Worm (Caenorhabditis elegans) whole organism, L3 larva: ENCODE results near the gene C14A4.13.

Experiments used
- R02D3.7 ChIP-seq: fragments of 150-350 bp; optimal IDR thresholded peaks from 2 replicates; lab custom pipeline; 2014; ENCODE audit warnings: missing biosample characterization, missing genetic modification characterization
- ZK546.5 ChIP-seq: sonication (generic microtip); optimal IDR thresholded peaks from 2 replicates; lab custom pipeline; 2017; ENCODE audit warnings: missing biosample characterization, missing genetic modification characterization
- ama-1 ChIP-seq: fragments of 150-350 bp; optimal IDR thresholded peaks from 2 replicates; lab custom pipeline; 2018
- ceh-16 ChIP-seq: sonication (generic microtip); optimal IDR thresholded peaks from 2 replicates; lab custom pipeline; 2017; ENCODE audit warnings: missing biosample characterization, missing genetic modification characterization
- ceh-28 ChIP-seq: fragments of 150-350 bp; optimal IDR thresholded peaks from 2 replicates; lab custom pipeline; 2014; ENCODE audit warnings: missing biosample characterization, missing genetic modification reagents, missing genetic modification characterization
- ceh-82 ChIP-seq: fragments of 150-350 bp; optimal IDR thresholded peaks from 2 replicates; lab custom pipeline; 2014; ENCODE audit warnings: missing biosample characterization, missing genetic modification characterization
- ceh-9 ChIP-seq: sonication (generic microtip); optimal IDR thresholded peaks from 2 replicates; lab custom pipeline; 2018; ENCODE audit warnings: missing biosample characterization, missing genetic modification characterization
- daf-12 ChIP-seq: fragments of 150-350 bp; optimal IDR thresholded peaks from 2 replicates; lab custom pipeline; 2014; ENCODE audit warnings: missing biosample characterization, missing genetic modification reagents, missing genetic modification characterization
- egl-27 ChIP-seq: sonication (generic microtip); optimal IDR thresholded peaks from 4 replicates; lab custom pipeline; 2017; ENCODE audit warnings: missing biosample characterization, missing genetic modification reagents, missing genetic modification characterization
- elt-2 ChIP-seq: sonication (generic microtip); optimal IDR thresholded peaks from 2 replicates; lab custom pipeline; 2016; ENCODE audit warnings: missing genetic modification reagents, mild to moderate bottlenecking, missing genetic modification characterization, missing compliant biosample characterization
- elt-3 ChIP-seq, 3 experiments: fragments of 150-350 bp in 1 of 3; sonication (generic microtip) in 2 of 3; optimal IDR thresholded peaks; 2 replicates in 2 of 3; 4 replicates in 1 of 3; lab custom pipeline; 2014 to 2017; ENCODE audit warnings: missing biosample characterization in 3 of 3, missing genetic modification characterization in 3 of 3
- eor-1 ChIP-seq, 2 experiments: fragments of 150-350 bp; optimal IDR thresholded peaks; 2 replicates each; lab custom pipeline; 2014 to 2018; ENCODE audit warnings: missing biosample characterization in 2 of 2, missing genetic modification characterization in 2 of 2
- fkh-10 ChIP-seq: sonication (generic microtip); optimal IDR thresholded peaks from 2 replicates; lab custom pipeline; 2017; ENCODE audit warnings: missing biosample characterization, missing genetic modification reagents, missing genetic modification characterization
- fkh-2 ChIP-seq: fragments of 150-350 bp; optimal IDR thresholded peaks from 2 replicates; lab custom pipeline; 2014; ENCODE audit warnings: missing biosample characterization, missing genetic modification reagents, missing genetic modification characterization
- fos-1 ChIP-seq: fragments of 150-350 bp; optimal IDR thresholded peaks from 2 replicates; lab custom pipeline; 2014; ENCODE audit warnings: missing biosample characterization, missing genetic modification characterization
- hmg-11 ChIP-seq: sonication (generic microtip); optimal IDR thresholded peaks from 2 replicates; lab custom pipeline; 2016; ENCODE audit warnings: missing genetic modification characterization, missing compliant biosample characterization
- lin-15B ChIP-seq: fragments of 150-350 bp; optimal IDR thresholded peaks from 2 replicates; lab custom pipeline; 2014; ENCODE audit warnings: missing biosample characterization, missing genetic modification characterization
- lin-39 ChIP-seq: fragments of 150-350 bp; optimal IDR thresholded peaks from 2 replicates; lab custom pipeline; 2018; ENCODE audit warnings: missing biosample characterization, missing genetic modification reagents, missing genetic modification characterization
- lsy-12 ChIP-seq: sonication (generic microtip); optimal IDR thresholded peaks from 2 replicates; lab custom pipeline; 2016; ENCODE audit warnings: mild to moderate bottlenecking, missing genetic modification characterization, missing compliant biosample characterization
- mdl-1 ChIP-seq: fragments of 150-350 bp; optimal IDR thresholded peaks from 2 replicates; lab custom pipeline; 2014; ENCODE audit warnings: missing biosample characterization, missing genetic modification characterization
- nfya-1 ChIP-seq: sonication (generic microtip); optimal IDR thresholded peaks from 2 replicates; lab custom pipeline; 2017; ENCODE audit warnings: missing genetic modification characterization, mild to moderate bottlenecking, missing compliant biosample characterization, antibody characterized with exemption, moderate library complexity; ENCODE audit not compliant: insufficient read depth
- nhr-12 ChIP-seq: fragments of 150-350 bp; optimal IDR thresholded peaks from 2 replicates; lab custom pipeline; 2014; ENCODE audit warnings: missing biosample characterization, missing genetic modification characterization
- nhr-237 ChIP-seq: fragments of 150-350 bp; optimal IDR thresholded peaks from 2 replicates; lab custom pipeline; 2014; ENCODE audit warnings: missing biosample characterization, missing genetic modification characterization
- nhr-25 ChIP-seq: sonication (generic microtip); optimal IDR thresholded peaks from 2 replicates; lab custom pipeline; 2017; ENCODE audit warnings: missing biosample characterization, missing genetic modification characterization
- nhr-28 ChIP-seq: fragments of 150-350 bp; optimal IDR thresholded peaks from 2 replicates; lab custom pipeline; 2014; ENCODE audit warnings: missing biosample characterization, missing genetic modification characterization
- nhr-43 ChIP-seq: sonication (generic microtip); optimal IDR thresholded peaks from 2 replicates; lab custom pipeline; 2016; ENCODE audit warnings: mild to moderate bottlenecking, missing genetic modification characterization, missing compliant biosample characterization; ENCODE audit not compliant: poor library complexity, severe bottlenecking
- nhr-67 ChIP-seq: fragments of 150-350 bp; optimal IDR thresholded peaks from 2 replicates; lab custom pipeline; 2014; ENCODE audit warnings: missing biosample characterization, missing genetic modification characterization
- nhr-77 ChIP-seq: fragments of 150-350 bp; optimal IDR thresholded peaks from 2 replicates; lab custom pipeline; 2014; ENCODE audit warnings: missing biosample characterization, missing genetic modification characterization
- pha-4 ChIP-seq: fragments of 150-350 bp; optimal IDR thresholded peaks from 2 replicates; lab custom pipeline; 2014; ENCODE audit warnings: missing biosample characterization, missing genetic modification reagents, missing genetic modification characterization
- pqm-1 ChIP-seq: fragments of 150-350 bp; optimal IDR thresholded peaks from 2 replicates; lab custom pipeline; 2017; ENCODE audit warnings: missing biosample characterization, missing genetic modification characterization, inconsistent platforms
- sea-2 ChIP-seq: fragments of 150-350 bp; sonication (generic microtip); optimal IDR thresholded peaks from 4 replicates; lab custom pipeline; 2014; ENCODE audit warnings: missing biosample characterization, missing genetic modification reagents, missing genetic modification characterization
- tbx-2 ChIP-seq: sonication (generic microtip); optimal IDR thresholded peaks from 2 replicates; lab custom pipeline; 2016; ENCODE audit warnings: mild to moderate bottlenecking, missing genetic modification characterization, missing compliant biosample characterization
- unc-62 ChIP-seq: fragments of 150-350 bp; sonication (generic microtip); optimal IDR thresholded peaks from 4 replicates; lab custom pipeline; 2014; ENCODE audit warnings: missing biosample characterization, missing genetic modification reagents, missing genetic modification characterization
- zag-1 ChIP-seq: fragments of 150-350 bp; optimal IDR thresholded peaks from 2 replicates; lab custom pipeline; 2014; ENCODE audit warnings: missing biosample characterization, missing genetic modification characterization
- ztf-11 ChIP-seq: fragments of 150-350 bp; optimal IDR thresholded peaks from 2 replicates; lab custom pipeline; 2014; ENCODE audit warnings: missing biosample characterization, missing genetic modification characterization
- ztf-4 ChIP-seq: fragments of 150-350 bp; optimal IDR thresholded peaks from 2 replicates; lab custom pipeline; 2014; ENCODE audit warnings: missing biosample characterization, missing genetic modification characterization

Gene C14A4.13

DNA sequence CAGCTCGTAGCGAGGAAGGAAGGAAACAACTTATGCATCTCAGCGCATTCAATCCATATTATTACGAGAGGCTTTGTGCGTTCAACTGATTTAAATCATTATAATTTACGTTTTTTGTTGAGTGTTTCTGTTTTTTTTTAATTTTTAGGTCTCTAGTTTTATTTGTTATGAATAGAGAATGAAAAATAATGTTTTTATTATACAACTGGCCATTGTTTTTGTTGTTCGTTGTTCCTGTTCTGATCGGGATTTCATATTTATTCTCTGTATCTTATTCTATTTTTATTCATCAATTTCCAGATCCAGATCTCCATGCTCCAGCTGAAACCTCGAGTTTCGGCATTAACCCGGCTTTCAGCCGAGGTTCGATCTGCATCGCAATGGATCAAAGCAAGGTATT lies 35.9 kb upstream of the C14A4.13 start, which contains the start of gene mrps-22:
Gene mrps-22, plus strand, starts transcription at position 301 of the 400 bp plus-strand sequence.
- no peak for TF ChIP-seq sea-2 (GFP tag; lab: Kevin White, UChicago)
- TF ChIP-seq nhr-77 (tag; lab: Kevin White, UChicago) = no peak
- no peak for TF ChIP-seq fkh-2 (tag; lab: Kevin White, UChicago)
- TF ChIP-seq ZK546.5 (tag; lab: Kevin White, UChicago) = no peak
- no peak for TF ChIP-seq tbx-2 (tag; lab: Kevin White, UChicago)
- TF ChIP-seq eor-1 (tag; optimal IDR thresholded peaks at IDR 0.05; lab: Kevin White, UChicago) = no peak
- no peak for TF ChIP-seq daf-12 (tag; lab: Kevin White, UChicago)
- no peak for TF ChIP-seq ceh-16 (tag; lab: Kevin White, UChicago)
- TF ChIP-seq ceh-82 (tag; lab: Kevin White, UChicago) = no peak
- no peak for TF ChIP-seq unc-62 (GFP tag; lab: Kevin White, UChicago)

DNA sequence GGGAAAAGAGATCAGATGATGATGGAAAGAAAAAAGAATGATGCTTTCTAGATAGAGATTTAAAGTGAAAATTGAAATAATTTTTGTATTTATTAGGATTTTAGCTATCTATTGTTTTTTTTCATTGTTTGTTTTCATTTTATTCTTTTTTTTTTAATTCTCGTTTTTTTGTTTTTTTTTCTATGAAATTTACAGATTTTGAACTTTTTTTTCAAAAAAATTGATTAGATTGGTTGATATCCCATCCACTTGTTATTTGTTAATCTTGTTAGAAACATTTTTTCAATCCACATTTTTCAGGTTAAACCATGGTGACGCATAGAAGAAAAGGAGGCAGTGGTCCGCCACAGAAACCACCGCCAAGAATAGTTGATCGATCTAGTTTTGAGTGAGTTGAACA lies 34.2 kb upstream of the C14A4.13 start, which contains the start of gene algn-9:
Gene algn-9, plus strand, starts transcription at position 301 of the 400 bp plus-strand sequence.
- TF ChIP-seq nhr-28 = no peak
- TF ChIP-seq lin-39 (tag; lab: Kevin White, UChicago) = no peak
- TF ChIP-seq fos-1 (tag; lab: Kevin White, UChicago) = no peak
- TF ChIP-seq tbx-2 (tag; lab: Kevin White, UChicago) = no peak
- TF ChIP-seq ztf-4 (tag; lab: Kevin White, UChicago) = no peak
- no peak for TF ChIP-seq hmg-11 (tag; lab: Kevin White, UChicago)
- no peak for TF ChIP-seq pha-4 (tag; lab: Kevin White, UChicago)
- TF ChIP-seq R02D3.7 (tag; lab: Kevin White, UChicago) = no peak
- TF ChIP-seq ztf-11 (tag; lab: Kevin White, UChicago) = no peak
- no peak for TF ChIP-seq nfya-1 (tag; lab: Kevin White, UChicago)
- no peak for TF ChIP-seq nhr-77 (tag; lab: Kevin White, UChicago)
- no peak for TF ChIP-seq pqm-1 (tag; lab: Kevin White, UChicago)
- no peak for TF ChIP-seq fkh-10 (GFP tag; lab: Kevin White, UChicago)
- TF ChIP-seq nhr-67 = no peak
- no peak for TF ChIP-seq egl-27 (tag; lab: Kevin White, UChicago)
- TF ChIP-seq ceh-82 (tag; lab: Kevin White, UChicago) = no peak
- no peak for TF ChIP-seq sea-2 (GFP tag; lab: Kevin White, UChicago)

ce11 chrII:10587742-10588141 lies 30.5 kb upstream of the C14A4.13 start, which contains the start of gene crn-3:
crn-3 (plus strand) TSS chrII:10588042.
- TF ChIP-seq fkh-10 (GFP tag; lab: Kevin White, UChicago) = no peak
- TF ChIP-seq elt-3 (tag; optimal IDR thresholded peaks at IDR 0.05; lab: Kevin White, UChicago) = no peak
- no peak for TF ChIP-seq lin-15B (tag; lab: Kevin White, UChicago)
- TF ChIP-seq nhr-77 (tag; lab: Kevin White, UChicago) = no peak
- TF ChIP-seq ztf-11 (tag; lab: Kevin White, UChicago) = no peak
- TF ChIP-seq nhr-12 (tag; lab: Kevin White, UChicago) = no peak
- TF ChIP-seq ceh-82 (tag; lab: Kevin White, UChicago) = no peak
- TF ChIP-seq mdl-1 (tag; lab: Kevin White, UChicago) = no peak
- no peak for TF ChIP-seq ama-1 (lab: Kevin White, UChicago)
- TF ChIP-seq ceh-16 (tag; lab: Kevin White, UChicago) = no peak
- TF ChIP-seq nhr-25 (tag; lab: Kevin White, UChicago) = no peak

DNA sequence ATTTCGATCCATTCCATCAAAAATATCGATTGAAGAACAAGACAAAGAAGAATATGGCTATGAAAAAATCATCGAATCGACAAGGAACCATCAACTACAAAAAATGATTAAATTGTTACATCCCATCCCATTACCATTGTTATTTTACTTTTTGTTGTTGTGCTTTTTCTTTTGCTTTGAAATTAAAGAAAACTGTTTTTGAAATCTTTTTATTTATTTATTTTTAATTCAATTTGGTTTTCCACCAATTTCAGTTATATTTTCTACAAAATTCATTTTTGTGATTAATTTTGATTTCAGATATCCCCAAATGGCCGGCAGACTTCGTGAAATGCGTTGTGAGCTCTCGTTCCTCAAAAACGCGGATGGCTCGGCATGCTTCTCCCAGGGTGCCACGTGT lies 25.8 kb upstream of the C14A4.13 start, which contains the start of gene crn-5:
Gene crn-5, plus strand, starts transcription at position 301 of the 400 bp plus-strand sequence.
- TF ChIP-seq nhr-237 (tag; lab: Kevin White, UChicago) (no peak), zag-1 (tag; lab: Kevin White, UChicago) (no peak), elt-3 (tag; optimal IDR thresholded peaks at IDR 0.05; lab: Kevin White, UChicago) (no peak), elt-2 (tag; lab: Kevin White, UChicago) (no peak), fkh-10 (GFP tag; lab: Kevin White, UChicago) (no peak), ceh-16 (tag; lab: Kevin White, UChicago) (no peak), nhr-43 (tag; lab: Kevin White, UChicago) (no peak), fos-1 (tag; lab: Kevin White, UChicago) (no peak), lin-15B (tag; lab: Kevin White, UChicago) (no peak), ama-1 (lab: Kevin White, UChicago) (no peak), nhr-67 (no peak), ceh-28 (no peak), lsy-12 (tag; lab: Kevin White, UChicago) (no peak), ceh-9 (tag; lab: Kevin White, UChicago) (no peak), nhr-25 (tag; lab: Kevin White, UChicago) (no peak)
- TF ChIP-seq, all 47 proteins: peak for 0
